Fruit fly (Drosophila melanogaster) whole organism, embryonic: ENCODE data around the gene Bhmt.

Source experiments
- Asciz ChIP-seq: fragments of 200-800 bp; sonication (Bioruptor generic); optimal IDR thresholded peaks from 2 replicates; lab custom pipeline; 2017; ENCODE audit warnings: missing biosample characterization, mild to moderate bottlenecking, missing genetic modification characterization, missing genetic modification reagents
- Awh ChIP-seq: fragments of 200-800 bp; sonication (Bioruptor generic); IDR thresholded peaks from 2 replicates; pipeline ENCODE4, ENCODE4 v1.3.6; 2022; ENCODE audit warnings: missing biosample characterization, missing genetic modification characterization
- CG10565 ChIP-seq: fragments of 200-800 bp; sonication (Bioruptor generic); optimal IDR thresholded peaks from 3 replicates; lab custom pipeline; 2016; ENCODE audit warnings: missing biosample characterization, mild to moderate bottlenecking, missing genetic modification characterization
- CG11093 ChIP-seq: fragments of 200-800 bp; sonication (Bioruptor generic); IDR thresholded peaks from 3 replicates; pipeline ENCODE4 v1.3.6; 2022; ENCODE audit warnings: missing biosample characterization, missing genetic modification characterization
- CG13624 ChIP-seq: fragments of 200-800 bp; sonication (Bioruptor generic); optimal IDR thresholded peaks from 2 replicates; lab custom pipeline; 2016; ENCODE audit warnings: missing biosample characterization, missing genetic modification characterization
- CG14050 ChIP-seq: fragments of 200-800 bp; sonication (Bioruptor generic); IDR thresholded peaks from 3 replicates; pipeline ENCODE4 v1.3.6; 2022; ENCODE audit warnings: missing biosample characterization, missing genetic modification characterization
- CG2199 ChIP-seq: fragments of 200-800 bp; sonication (Bioruptor generic); IDR thresholded peaks from 3 replicates; pipeline ENCODE4 v1.3.6; 2022; ENCODE audit warnings: missing biosample characterization, missing genetic modification characterization
- CG32772 ChIP-seq: fragments of 200-800 bp; sonication (Bioruptor generic); IDR thresholded peaks from 2 replicates; pipeline ENCODE4 v1.3.6; 2022; ENCODE audit warnings: missing biosample characterization, missing genetic modification characterization
- CG4282 ChIP-seq: fragments of 200-800 bp; sonication (Bioruptor generic); optimal IDR thresholded peaks from 2 replicates; lab custom pipeline; 2016; ENCODE audit warnings: missing biosample characterization, missing genetic modification characterization
- CG4820 ChIP-seq: fragments of 200-800 bp; sonication (Bioruptor generic); optimal IDR thresholded peaks from 3 replicates; lab custom pipeline; 2016; ENCODE audit warnings: missing biosample characterization, missing genetic modification characterization
- CG6765 ChIP-seq: fragments of 200-800 bp; sonication (Bioruptor generic); optimal IDR thresholded peaks from 3 replicates; lab custom pipeline; 2017; ENCODE audit warnings: missing biosample characterization, mild to moderate bottlenecking, missing genetic modification characterization
- CG6854 ChIP-seq: fragments of 200-800 bp; sonication (Bioruptor generic); optimal IDR thresholded peaks from 3 replicates; lab custom pipeline; 2017; ENCODE audit warnings: missing biosample characterization, mild to moderate bottlenecking, missing genetic modification characterization
- CG8388 ChIP-seq: fragments of 200-800 bp; sonication (Bioruptor generic); optimal IDR thresholded peaks from 2 replicates; lab custom pipeline; 2019; ENCODE audit warnings: missing biosample characterization, mild to moderate bottlenecking, missing genetic modification characterization, moderate library complexity
- CG8924 ChIP-seq: fragments of 200-800 bp; optimal IDR thresholded peaks from 3 replicates; lab custom pipeline; 2019; ENCODE audit warnings: missing biosample characterization, mild to moderate bottlenecking, missing genetic modification characterization, moderate library complexity
- CG9932 ChIP-seq: fragments of 200-800 bp; sonication (Bioruptor generic); IDR thresholded peaks from 2 replicates; pipeline ENCODE4 v1.3.6; 2022; ENCODE audit warnings: missing biosample characterization, missing genetic modification characterization
- D ChIP-seq, 2 experiments: fragments of 200-800 bp in 1 of 2; fragments of >200 bp in 1 of 2; sonication (Bioruptor generic) in 1 of 2; optimal IDR thresholded peaks; 2 replicates in 1 of 2; 3 replicates in 1 of 2; lab custom pipeline; 2017; ENCODE audit warnings: mild to moderate bottlenecking in 1 of 2, missing biosample characterization in 1 of 2, missing genetic modification characterization in 1 of 2, missing genetic modification reagents in 1 of 2
- D19A ChIP-seq: fragments of 200-800 bp; optimal IDR thresholded peaks from 3 replicates; lab custom pipeline; 2019; ENCODE audit warnings: missing biosample characterization, mild to moderate bottlenecking, missing genetic modification characterization, moderate library complexity
- Hey ChIP-seq: fragments of 200-800 bp; sonication (Bioruptor generic); optimal IDR thresholded peaks from 3 replicates; lab custom pipeline; 2018; ENCODE audit warnings: missing biosample characterization, mild to moderate bottlenecking, missing genetic modification characterization
- Kr ChIP-seq: fragments of 200-800 bp; sonication (Bioruptor generic); optimal IDR thresholded peaks from 2 replicates; lab custom pipeline; 2017; ENCODE audit warnings: missing biosample characterization, mild to moderate bottlenecking, missing genetic modification characterization
- abd-A ChIP-seq: fragments of 200-800 bp; sonication (Bioruptor generic); optimal IDR thresholded peaks from 3 replicates; lab custom pipeline; 2019; ENCODE audit warnings: missing biosample characterization, mild to moderate bottlenecking, missing genetic modification characterization, moderate library complexity
- bsh ChIP-seq, 2 experiments: fragments of 200-800 bp; sonication (Bioruptor generic); optimal IDR thresholded peaks; 2 replicates each; lab custom pipeline; 2017 to 2018; ENCODE audit warnings: mild to moderate bottlenecking in 2 of 2, missing biosample characterization in 2 of 2, missing genetic modification characterization in 2 of 2, moderate library complexity in 1 of 2
- cad ChIP-seq: fragments of >200 bp; optimal IDR thresholded peaks from 2 replicates; lab custom pipeline; 2017; ENCODE audit warnings: missing biosample characterization, missing genetic modification characterization
- crol ChIP-seq: fragments of 200-800 bp; sonication (Bioruptor generic); IDR thresholded peaks from 2 replicates; pipeline ENCODE4 v1.3.6; 2022; ENCODE audit warnings: missing biosample characterization, missing genetic modification characterization
- gsb-n ChIP-seq: fragments of 200-800 bp; sonication (Bioruptor generic); optimal IDR thresholded peaks from 3 replicates; lab custom pipeline; 2018; ENCODE audit warnings: missing biosample characterization, mild to moderate bottlenecking, missing genetic modification characterization
- mam ChIP-seq: fragments of 200-800 bp; sonication (Bioruptor generic); optimal IDR thresholded peaks from 3 replicates; lab custom pipeline; 2016; ENCODE audit warnings: missing biosample characterization, missing genetic modification characterization
- oc ChIP-seq: fragments of 200-800 bp; sonication (Bioruptor generic); optimal IDR thresholded peaks from 2 replicates; lab custom pipeline; 2018; ENCODE audit warnings: missing biosample characterization, mild to moderate bottlenecking, missing genetic modification characterization, moderate library complexity
- pnt ChIP-seq: fragments of 200-800 bp; sonication (Bioruptor generic); optimal IDR thresholded peaks from 3 replicates; lab custom pipeline; 2016; ENCODE audit warnings: missing biosample characterization, missing genetic modification characterization
- prd ChIP-seq, 3 experiments: fragments of >200 bp in 2 of 3; fragments of 200-800 bp in 1 of 3; sonication (Bioruptor generic) in 1 of 3; optimal IDR thresholded peaks in 2 of 3; IDR thresholded peaks in 1 of 3; 2 replicates in 2 of 3; 3 replicates in 1 of 3; pipeline versions ENCODE4 v1.3.6 to Lab custom; 2017 to 2022; ENCODE audit warnings: missing biosample characterization in 1 of 3, missing genetic modification characterization in 1 of 3
- pros ChIP-seq: fragments of 200-800 bp; sonication (Bioruptor generic); optimal IDR thresholded peaks from 3 replicates; lab custom pipeline; 2019; ENCODE audit warnings: missing biosample characterization, mild to moderate bottlenecking, missing genetic modification characterization, moderate library complexity
- psq ChIP-seq: fragments of 200-800 bp; sonication (Bioruptor generic); optimal IDR thresholded peaks from 2 replicates; lab custom pipeline; 2017; ENCODE audit warnings: missing biosample characterization, missing genetic modification characterization
- sens ChIP-seq: fragments of 200-800 bp; sonication (Bioruptor generic); peaks from one replicate; lab custom pipeline; 2016; ENCODE audit warnings: missing biosample characterization, missing genetic modification characterization
- sob ChIP-seq: fragments of 200-800 bp; sonication (Bioruptor generic); IDR thresholded peaks from 2 replicates; pipeline ENCODE4 v1.3.6; 2022; ENCODE audit warnings: missing biosample characterization, missing genetic modification characterization
- ssp ChIP-seq: fragments of 200-800 bp; sonication (Bioruptor generic); IDR thresholded peaks from 2 replicates; pipeline ENCODE4 v1.3.6; 2022; ENCODE audit warnings: missing biosample characterization, missing genetic modification characterization
- tap ChIP-seq: fragments of 200-800 bp; optimal IDR thresholded peaks from 3 replicates; lab custom pipeline; 2019; ENCODE audit warnings: missing biosample characterization, mild to moderate bottlenecking, missing genetic modification characterization, moderate library complexity
- tll ChIP-seq, 2 experiments: fragments of 200-800 bp in 1 of 2; fragments of >200 bp in 1 of 2; sonication (Bioruptor generic) in 1 of 2; optimal IDR thresholded peaks; 2 replicates each; lab custom pipeline; 2017 to 2019; ENCODE audit warnings: missing biosample characterization in 2 of 2, missing genetic modification characterization in 2 of 2, mild to moderate bottlenecking in 1 of 2, moderate library complexity in 1 of 2
- twi ChIP-seq: fragments of 200-800 bp; optimal IDR thresholded peaks from 2 replicates; lab custom pipeline; 2019; ENCODE audit warnings: missing biosample characterization, mild to moderate bottlenecking, missing genetic modification characterization, moderate library complexity
- vvl ChIP-seq: fragments of 200-800 bp; sonication (Bioruptor generic); IDR thresholded peaks from 2 replicates; pipeline ENCODE4 v1.3.6; 2022; ENCODE audit warnings: missing biosample characterization, missing genetic modification characterization
- zen ChIP-seq: fragments of 200-800 bp; sonication (Bioruptor generic); optimal IDR thresholded peaks from 3 replicates; lab custom pipeline; 2018; ENCODE audit warnings: missing biosample characterization, mild to moderate bottlenecking, missing genetic modification characterization, moderate library complexity

The Bhmt gene

DNA sequence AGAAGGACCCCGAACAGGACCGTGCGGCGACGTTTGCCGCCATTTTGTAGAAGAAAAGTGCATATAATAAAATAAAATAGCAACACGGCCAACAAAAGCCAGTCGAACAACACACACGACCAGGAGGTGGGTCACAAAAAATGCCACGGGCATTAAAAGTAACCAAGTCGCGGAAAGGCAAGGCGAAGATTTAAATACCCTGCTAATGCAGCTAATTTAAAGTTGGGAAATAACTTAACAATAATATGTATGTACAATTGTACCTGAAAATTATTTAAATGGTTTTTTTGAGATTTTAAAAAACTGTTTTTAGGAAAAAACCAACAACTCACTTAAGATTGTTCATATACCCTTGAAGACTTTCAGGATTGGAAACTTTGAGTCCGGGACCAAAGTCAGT lies 27.5 kb downstream of the Bhmt start (continued):
- TF ChIP-seq D19A (tag; lab: Kevin White, UChicago) (peak; percentile 78), CG13624 (no peak)
- TF ChIP-seq, all 482 proteins: peak for 5

DNA sequence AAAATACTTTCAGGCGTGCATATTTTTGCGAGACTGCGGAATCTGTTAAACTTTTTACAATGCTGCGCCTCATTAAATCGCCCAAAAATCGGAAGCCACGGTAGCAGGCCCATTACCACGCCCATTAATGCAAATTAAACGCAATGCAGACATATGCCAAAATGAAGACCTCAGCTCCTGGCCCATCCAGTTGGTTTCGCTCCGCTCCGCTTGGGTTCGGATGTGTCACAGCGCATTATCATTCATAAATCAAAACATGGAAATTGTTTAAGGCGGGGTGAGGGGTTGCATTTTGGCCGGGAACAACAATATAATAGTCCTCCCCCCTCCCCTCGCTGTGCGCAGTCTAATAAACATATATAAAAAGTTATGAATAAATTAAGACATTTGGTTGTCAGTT lies 29.2 kb downstream of the Bhmt start:
- peak; percentile 24 for TF ChIP-seq oc (tag; lab: Kevin White, UChicago)
- TF ChIP-seq gsb-n (tag; lab: Kevin White, UChicago), result peak; percentile 96
- no peak for TF ChIP-seq prd (optimal IDR thresholded peaks at IDR 0.05; lab: Kevin White, UChicago)
- no peak for TF ChIP-seq prd (GFP tag; IDR thresholded peaks at IDR 0.05; lab: Robert Waterston, UW)
- no peak for TF ChIP-seq pnt (GFP tag; lab: Kevin White, UChicago)
- peak; percentile 40 for TF ChIP-seq CG8924 (tag; lab: Kevin White, UChicago)
- peak; percentile 55 for TF ChIP-seq tap
- TF ChIP-seq vvl (GFP tag; lab: Robert Waterston, UW), result peak; percentile 38; the same call in 1 of the 2 replicates
- TF ChIP-seq pros (GFP tag; lab: Kevin White, UChicago), result peak; percentile 49
- TF ChIP-seq Kr (GFP tag; lab: Kevin White, UChicago), result peak; percentile 29

DNA sequence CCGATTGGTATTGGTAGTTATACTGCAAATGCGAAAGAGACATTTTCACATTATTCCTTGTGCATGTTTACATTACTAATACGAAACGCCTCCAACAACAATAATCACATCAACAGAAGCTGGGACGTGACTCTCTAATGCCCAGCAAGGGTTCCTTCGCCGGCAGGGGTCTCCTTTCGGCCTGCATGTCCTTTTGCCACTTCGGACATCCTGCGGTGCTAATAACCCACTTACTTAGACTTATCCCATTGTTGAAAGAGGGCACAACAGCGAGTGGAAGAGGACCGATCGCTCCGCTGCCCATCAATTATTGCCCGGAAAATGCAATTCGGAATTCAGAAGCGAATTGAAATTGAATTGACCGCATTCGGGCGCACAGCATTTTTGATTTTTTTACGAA lies 31.2 kb downstream of the Bhmt start:
- TF ChIP-seq sob (GFP tag; lab: Robert Waterston, UW) (no peak), CG10565 (GFP tag; lab: Kevin White, UChicago) (no peak), pros (GFP tag; lab: Kevin White, UChicago) (peak; percentile 36), cad (GFP tag; lab: Kevin White, UChicago) (peak; percentile 35), twi (peak; percentile 67), abd-A (tag; lab: Kevin White, UChicago) (no peak), oc (tag; lab: Kevin White, UChicago) (peak; percentile 66), zen (peak; percentile 90), CG14050 (GFP tag; lab: Robert Waterston, UW) (no peak), mam (GFP tag; lab: Kevin White, UChicago) (no peak), CG4282 (GFP tag; lab: Kevin White, UChicago) (no peak), bsh (GFP tag; optimal IDR thresholded peaks at IDR 0.05; lab: Kevin White, UChicago) (no peak), prd (optimal IDR thresholded peaks at IDR 0.05; lab: Kevin White, UChicago) (no peak), prd (GFP tag; IDR thresholded peaks at IDR 0.05; lab: Robert Waterston, UW) (peak; percentile 45; the same call in 1 of the 3 replicates), CG8388 (GFP tag; lab: Kevin White, UChicago) (no peak), CG32772 (GFP tag; lab: Robert Waterston, UW) (no peak), D (optimal IDR thresholded peaks at IDR 0.05; lab: Kevin White, UChicago) (peak; percentile 83), D (GFP tag; optimal IDR thresholded peaks at IDR 0.05; lab: Kevin White, UChicago) (peak; percentile 49), CG11093 (no peak), psq (GFP tag; lab: Kevin White, UChicago) (no peak), tll (GFP tag; optimal IDR thresholded peaks at IDR 0.05; lab: Kevin White, UChicago) (peak in 1 of 2 experiments; percentile 64), CG6765 (no peak), Asciz (no peak), CG2199 (GFP tag; lab: Robert Waterston, UW) (0 out of 3 replicates have a peak, but pooled peaks have one; percentile 17), sens (GFP tag; lab: Kevin White, UChicago) (no peak)

DNA sequence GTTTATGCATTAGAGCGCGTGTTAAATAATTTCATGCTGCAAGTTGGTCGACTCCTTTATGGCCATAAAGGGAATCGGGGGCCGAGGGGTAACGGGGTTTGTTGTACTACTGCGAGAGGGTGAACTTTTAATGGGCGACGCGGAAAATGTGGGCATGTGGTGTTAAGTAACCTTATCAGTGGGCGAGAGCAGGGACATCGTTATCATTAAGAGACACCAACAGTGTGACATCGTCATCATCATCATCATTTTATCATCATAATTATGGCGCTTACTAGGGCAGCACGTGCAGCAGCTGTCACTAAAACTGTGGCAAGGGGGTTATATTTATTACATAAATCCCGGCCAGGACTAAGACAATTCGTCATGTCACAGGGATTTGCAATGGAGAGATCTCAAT lies 31.7 kb downstream of the Bhmt start:
- peak; percentile 70 for TF ChIP-seq Hey (tag; lab: Kevin White, UChicago)
- peak; percentile 78 for TF ChIP-seq tap
- TF ChIP-seq CG9932 (GFP tag; lab: Robert Waterston, UW), result no peak
- TF ChIP-seq Awh (GFP tag; lab: Robert Waterston, UW), result no peak
- no peak for TF ChIP-seq CG6854
- peak; percentile 45; the same call in 1 of the 2 replicates for TF ChIP-seq crol (GFP tag; lab: Robert Waterston, UW)
- TF ChIP-seq CG4820, result no peak
- no peak for TF ChIP-seq ssp (GFP tag; lab: Robert Waterston, UW)
